Worm (Caenorhabditis elegans) whole organism, midembryonic: Measurements from ENCODE around the gene srt-14.
"Not testable (repeated sequence)": the region's sequence is repeated elsewhere in the genome, so short reads cannot be mapped to it uniquely, and the experiment has no call there.

Experiments used
- T22C8.4 ChIP-seq: fragments of 200-800 bp; sonication (Bioruptor generic); IDR thresholded peaks from 2 replicates; pipeline ENCODE4 v1.3.6; 2022; ENCODE audit warnings: missing genetic modification characterization, missing compliant biosample characterization
- cog-1 ChIP-seq: sonication (generic microtip); optimal IDR thresholded peaks from 2 replicates; lab custom pipeline; 2016; ENCODE audit warnings: missing genetic modification characterization, missing compliant biosample characterization
- flt-1 ChIP-seq: fragments of 200-800 bp; sonication (Bioruptor generic); IDR thresholded peaks from 2 replicates; pipeline ENCODE4 v1.3.6; 2022; ENCODE audit warnings: missing genetic modification characterization, missing compliant biosample characterization
- klf-2 ChIP-seq: fragments of 200-800 bp; sonication (Bioruptor generic); conservative IDR thresholded peaks from 2 replicates; pipeline ENCODE4 v1.3.6; 2022; ENCODE audit warnings: missing genetic modification reagents, missing genetic modification characterization, missing compliant biosample characterization
- med-1 ChIP-seq: sonication (generic microtip); optimal IDR thresholded peaks from 2 replicates; lab custom pipeline; 2017; ENCODE audit warnings: missing genetic modification characterization, mild to moderate bottlenecking, missing compliant biosample characterization, antibody characterized with exemption, missing genetic modification reagents; ENCODE audit not compliant: insufficient read depth
- ref-1 ChIP-seq: fragments of 200-800 bp; sonication (Bioruptor generic); conservative IDR thresholded peaks from 2 replicates; pipeline ENCODE4 v1.3.6; 2022; ENCODE audit warnings: missing genetic modification reagents, missing genetic modification characterization, missing compliant biosample characterization
- tab-1 ChIP-seq: fragments of 200-800 bp; sonication (Bioruptor generic); IDR thresholded peaks from 2 replicates; pipeline ENCODE4 v1.3.6; 2022; ENCODE audit warnings: missing genetic modification characterization, missing compliant biosample characterization
- ztf-23 ChIP-seq: fragments of 200-800 bp; sonication (Bioruptor generic); IDR thresholded peaks from 2 replicates; pipeline ENCODE4 v1.3.6; 2022; ENCODE audit warnings: missing genetic modification reagents, missing genetic modification characterization, missing compliant biosample characterization
- ztf-29 ChIP-seq: fragments of 200-800 bp; sonication (Bioruptor generic); IDR thresholded peaks from 2 replicates; pipeline ENCODE4 v1.3.6; 2022; ENCODE audit warnings: missing genetic modification reagents, missing genetic modification characterization, missing compliant biosample characterization

The srt-14 gene

ce11 chrV:4241555-4241954 is 14.8 kb downstream of the srt-14 start:
- TF ChIP-seq ztf-23 = no peak
- TF ChIP-seq ref-1 (GFP tag; lab: Robert Waterston, UW) = no peak

- TF ChIP-seq klf-2 (GFP tag; lab: Robert Waterston, UW) = no peak
- no peak for TF ChIP-seq tab-1 (GFP tag; lab: Robert Waterston, UW)
- no peak for TF ChIP-seq T22C8.4 (GFP tag; lab: Robert Waterston, UW)
- TF ChIP-seq ztf-23 = no peak
- no peak for TF ChIP-seq cog-1 (tag; lab: Kevin White, UChicago)
- no peak for TF ChIP-seq flt-1 (GFP tag; lab: Robert Waterston, UW)
- TF ChIP-seq ref-1 (GFP tag; lab: Robert Waterston, UW) = no peak
- no peak for TF ChIP-seq ztf-29 (GFP tag; lab: Robert Waterston, UW)
- no peak for TF ChIP-seq med-1 (GFP tag; lab: Kevin White, UChicago)
Measured at ce11 chrV:4240292-4240691, 16.1 kb downstream of the srt-14 start, which contains the start of gene srh-204. srh-204 (minus strand) TSS chrV:4240392.

- no peak for TF ChIP-seq T22C8.4 (GFP tag; lab: Robert Waterston, UW)
- TF ChIP-seq med-1 (GFP tag; lab: Kevin White, UChicago) = no peak
- no peak for TF ChIP-seq klf-2 (GFP tag; lab: Robert Waterston, UW)
- TF ChIP-seq cog-1 (tag; lab: Kevin White, UChicago) = no peak
- no peak for TF ChIP-seq tab-1 (GFP tag; lab: Robert Waterston, UW)
- TF ChIP-seq ztf-29 (GFP tag; lab: Robert Waterston, UW) = no peak
- TF ChIP-seq ztf-23 = no peak
- TF ChIP-seq flt-1 (GFP tag; lab: Robert Waterston, UW) = no peak
- no peak for TF ChIP-seq ref-1 (GFP tag; lab: Robert Waterston, UW)
Measured at ce11 chrV:4236118-4236517, 20.3 kb downstream of the srt-14 start, which contains the start of gene nlp-13. nlp-13 (plus strand) TSS chrV:4236418.

ce11 chrV:4219342-4219741 is 37.0 kb downstream of the srt-14 start, which contains the start of gene nlp-9:
nlp-9 (plus strand) TSS chrV:4219642.
- TF ChIP-seq ref-1 (GFP tag; lab: Robert Waterston, UW) (no peak), ztf-29 (GFP tag; lab: Robert Waterston, UW) (no peak), tab-1 (GFP tag; lab: Robert Waterston, UW) (no peak), cog-1 (tag; lab: Kevin White, UChicago) (no peak), med-1 (GFP tag; lab: Kevin White, UChicago) (no peak), klf-2 (GFP tag; lab: Robert Waterston, UW) (no peak), ztf-23 (no peak), T22C8.4 (GFP tag; lab: Robert Waterston, UW) (no peak), flt-1 (GFP tag; lab: Robert Waterston, UW) (no peak)

- TF ChIP-seq klf-2 (GFP tag; lab: Robert Waterston, UW) = no peak
- no peak for TF ChIP-seq ztf-29 (GFP tag; lab: Robert Waterston, UW)
- TF ChIP-seq ztf-23 = no peak
- TF ChIP-seq T22C8.4 (GFP tag; lab: Robert Waterston, UW) = no peak
- TF ChIP-seq med-1 (GFP tag; lab: Kevin White, UChicago) = no peak
- TF ChIP-seq ref-1 (GFP tag; lab: Robert Waterston, UW) = no peak
- TF ChIP-seq flt-1 (GFP tag; lab: Robert Waterston, UW) = no peak
- TF ChIP-seq cog-1 (tag; lab: Kevin White, UChicago) = no peak
- TF ChIP-seq tab-1 (GFP tag; lab: Robert Waterston, UW) = no peak
Measured at ce11 chrV:4218268-4218667, 38.1 kb downstream of the srt-14 start.

- no peak for TF ChIP-seq ztf-23
- no peak for TF ChIP-seq flt-1 (GFP tag; lab: Robert Waterston, UW)
- no peak for TF ChIP-seq ref-1 (GFP tag; lab: Robert Waterston, UW)
- no peak for TF ChIP-seq cog-1 (tag; lab: Kevin White, UChicago)
- no peak for TF ChIP-seq tab-1 (GFP tag; lab: Robert Waterston, UW)
- no peak for TF ChIP-seq med-1 (GFP tag; lab: Kevin White, UChicago)
- no peak for TF ChIP-seq T22C8.4 (GFP tag; lab: Robert Waterston, UW)
- no peak for TF ChIP-seq klf-2 (GFP tag; lab: Robert Waterston, UW)
- TF ChIP-seq ztf-29 (GFP tag; lab: Robert Waterston, UW) = no peak
Measured at ce11 chrV:4216902-4217301, 39.5 kb downstream of the srt-14 start.

- not testable (repeated sequence) for TF ChIP-seq tab-1 (GFP tag; lab: Robert Waterston, UW); ztf-29 (GFP tag; lab: Robert Waterston, UW); cog-1 (tag; lab: Kevin White, UChicago)
Measured at ce11 chrV:4215856-4216255, 40.5 kb downstream of the srt-14 start, which contains the start of gene H43I07.4. H43I07.4 (plus strand) TSS chrV:4216156.

- no peak for TF ChIP-seq med-1 (GFP tag; lab: Kevin White, UChicago)
- TF ChIP-seq T22C8.4 (GFP tag; lab: Robert Waterston, UW) = no peak
Measured at ce11 chrV:4211521-4211920, 44.9 kb downstream of the srt-14 start.

ce11 chrV:4204421-4204820 is 52.0 kb downstream of the srt-14 start, which contains the start of gene H43I07.1:
H43I07.1 (plus strand) TSS chrV:4204721.
- no peak for TF ChIP-seq ztf-29 (GFP tag; lab: Robert Waterston, UW)
